Fruit fly (Drosophila melanogaster): ENCODE data around the gene CG6236.

- TF ChIP-seq psq (GFP tag; optimal IDR thresholded peaks at IDR 0.05) (peak; percentile 51), rgr (GFP tag; optimal IDR thresholded peaks at IDR 0.05) (peak; percentile 63), Jra (GFP tag; optimal IDR thresholded peaks at IDR 0.05) (peak; percentile 57)
These were observed 15.0 kb upstream of the CG6236 start, which contains the start of gene Nagk for dm6 chr3R:15342926-15343685.
